Worm (Caenorhabditis elegans) whole organism, young adult: ENCODE results near the gene msp-40.

Source experiments
- B0261.1 ChIP-seq: sonication (generic microtip); optimal IDR thresholded peaks from 2 replicates; lab custom pipeline; 2016; ENCODE audit warnings: mild to moderate bottlenecking, missing genetic modification characterization, moderate library complexity, missing compliant biosample characterization
- B0336.3 ChIP-seq: fragments of 200-800 bp; sonication (Bioruptor generic); IDR thresholded peaks from 2 replicates; pipeline ENCODE4 v1.3.6; 2022; ENCODE audit warnings: missing genetic modification characterization, missing compliant biosample characterization
- C06A6.2 ChIP-seq: fragments of 200-800 bp; sonication (Bioruptor generic); conservative IDR thresholded peaks from 2 replicates; pipeline ENCODE4 v1.3.6; 2022; ENCODE audit warnings: missing genetic modification characterization, missing compliant biosample characterization
- C17E4.6 ChIP-seq: fragments of 200-800 bp; sonication (Bioruptor generic); IDR thresholded peaks from 2 replicates; pipeline ENCODE4 v1.3.6; 2022; ENCODE audit warnings: missing genetic modification reagents, missing genetic modification characterization, missing compliant biosample characterization
- D2030.7 ChIP-seq: fragments of 200-800 bp; sonication (Bioruptor generic); IDR thresholded peaks from 2 replicates; pipeline ENCODE4 v1.3.6; 2022; ENCODE audit warnings: missing genetic modification reagents, missing genetic modification characterization, missing compliant biosample characterization
- F33H1.4 ChIP-seq: fragments of 200-800 bp; sonication (Bioruptor generic); IDR thresholded peaks from 2 replicates; pipeline ENCODE4 v1.3.6; 2022; ENCODE audit warnings: missing genetic modification reagents, missing genetic modification characterization, missing compliant biosample characterization
- F39B2.1 ChIP-seq: fragments of 200-800 bp; sonication (Bioruptor generic); IDR thresholded peaks from 2 replicates; pipeline ENCODE4 v1.3.6; 2022; ENCODE audit warnings: missing genetic modification reagents, missing genetic modification characterization, missing compliant biosample characterization
- F55B11.4 ChIP-seq: sonication (generic microtip); optimal IDR thresholded peaks from 2 replicates; lab custom pipeline; 2016; ENCODE audit warnings: missing compliant biosample characterization, missing genetic modification characterization, borderline replicate concordance; ENCODE audit not compliant: insufficient read depth
- Y53F4B.3 ChIP-seq: fragments of 200-800 bp; sonication (Bioruptor generic); IDR thresholded peaks from 2 replicates; pipeline ENCODE4 v1.3.6; 2022; ENCODE audit warnings: missing genetic modification reagents, missing genetic modification characterization, missing compliant biosample characterization
- Y53G8AR.9 ChIP-seq: fragments of 200-800 bp; sonication (Bioruptor generic); conservative IDR thresholded peaks from 2 replicates; pipeline ENCODE4 v1.3.6; 2022; ENCODE audit warnings: missing genetic modification reagents, missing genetic modification characterization, missing compliant biosample characterization
- Y79H2A.3 ChIP-seq: fragments of 200-800 bp; sonication (Bioruptor generic); conservative IDR thresholded peaks from 2 replicates; pipeline ENCODE4 v1.3.6; 2022; ENCODE audit warnings: missing genetic modification reagents, missing genetic modification characterization, missing compliant biosample characterization
- akir-1 ChIP-seq: fragments of 200-800 bp; sonication (Bioruptor generic); optimal IDR thresholded peaks from 2 replicates; lab custom pipeline; 2018; ENCODE audit warnings: mild to moderate bottlenecking, missing genetic modification characterization, moderate library complexity, missing compliant biosample characterization
- attf-5 ChIP-seq: fragments of 200-800 bp; sonication (Bioruptor generic); optimal IDR thresholded peaks from 2 replicates; lab custom pipeline; 2018; ENCODE audit warnings: mild to moderate bottlenecking, missing genetic modification characterization, missing compliant biosample characterization
- cebp-1 ChIP-seq, 2 experiments: fragments of 200-800 bp in 1 of 2; sonication (Bioruptor generic) in 1 of 2; sonication (generic microtip) in 1 of 2; IDR thresholded peaks in 1 of 2; optimal IDR thresholded peaks in 1 of 2; 2 replicates each; pipeline versions ENCODE4 v1.3.6 to Lab custom; 2017 to 2022; ENCODE audit warnings: missing compliant biosample characterization in 2 of 2, missing genetic modification characterization in 2 of 2, mild to moderate bottlenecking in 1 of 2, missing genetic modification reagents in 1 of 2, moderate library complexity in 1 of 2
- ceh-100 ChIP-seq: fragments of 200-800 bp; sonication (Bioruptor generic); IDR thresholded peaks from 2 replicates; pipeline ENCODE4 v1.3.6; 2022; ENCODE audit warnings: missing genetic modification reagents, missing genetic modification characterization, missing compliant biosample characterization
- ceh-40 ChIP-seq: fragments of 200-800 bp; sonication (Bioruptor generic); IDR thresholded peaks from 2 replicates; pipeline ENCODE4 v1.3.6; 2022; ENCODE audit warnings: missing genetic modification characterization, missing compliant biosample characterization
- chd-7 ChIP-seq: sonication (generic microtip); optimal IDR thresholded peaks from 2 replicates; lab custom pipeline; 2016; ENCODE audit warnings: mild to moderate bottlenecking, missing genetic modification characterization, moderate library complexity, missing compliant biosample characterization
- dpff-1 ChIP-seq: sonication (generic microtip); optimal IDR thresholded peaks from 2 replicates; lab custom pipeline; 2017; ENCODE audit warnings: mild to moderate bottlenecking, missing genetic modification characterization, missing compliant biosample characterization
- dpl-1 ChIP-seq: fragments of 150-350 bp; optimal IDR thresholded peaks from 2 replicates; lab custom pipeline; 2014; ENCODE audit warnings: missing biosample characterization, missing genetic modification reagents, missing genetic modification characterization
- efl-1 ChIP-seq: fragments of 150-350 bp; optimal IDR thresholded peaks from 2 replicates; lab custom pipeline; 2014; ENCODE audit warnings: missing biosample characterization, missing genetic modification reagents, missing genetic modification characterization
- ets-4 ChIP-seq: fragments of 200-800 bp; sonication (Bioruptor generic); optimal IDR thresholded peaks from 2 replicates; lab custom pipeline; 2018; ENCODE audit warnings: mild to moderate bottlenecking, missing genetic modification characterization, missing compliant biosample characterization
- hlh-26 ChIP-seq: fragments of 200-800 bp; sonication (Bioruptor generic); conservative IDR thresholded peaks from 2 replicates; pipeline ENCODE4 v1.3.6; 2022; ENCODE audit warnings: missing genetic modification reagents, missing genetic modification characterization, missing compliant biosample characterization
- hrde-1 ChIP-seq: sonication (generic microtip); optimal IDR thresholded peaks from 2 replicates; lab custom pipeline; 2016; ENCODE audit warnings: missing genetic modification characterization, mild to moderate bottlenecking, missing compliant biosample characterization, moderate library complexity, missing genotype, missing genetic modification reagents, borderline replicate concordance
- lin-26 ChIP-seq: fragments of 200-800 bp; sonication (Bioruptor generic); IDR thresholded peaks from 2 replicates; pipeline ENCODE4 v1.3.6; 2022; ENCODE audit warnings: missing genetic modification reagents, missing genetic modification characterization, missing compliant biosample characterization
- lin-35 ChIP-seq, 3 experiments: fragments of 150-350 bp in 2 of 3; sonication (generic microtip) in 1 of 3; optimal IDR thresholded peaks; 2 replicates each; lab custom pipeline; 2014 to 2018; ENCODE audit warnings: missing biosample characterization in 3 of 3, missing genetic modification characterization in 3 of 3, missing genetic modification reagents in 3 of 3
- lin-54 ChIP-seq: fragments of 200-800 bp; sonication (Bioruptor generic); optimal IDR thresholded peaks from 2 replicates; lab custom pipeline; 2018; ENCODE audit warnings: mild to moderate bottlenecking, missing genetic modification characterization, missing compliant biosample characterization
- madf-6 ChIP-seq: fragments of 200-800 bp; sonication (Bioruptor generic); IDR thresholded peaks from 2 replicates; pipeline ENCODE4 v1.3.6; 2022; ENCODE audit warnings: missing genetic modification reagents, missing genetic modification characterization, missing compliant biosample characterization
- mcd-1 ChIP-seq: fragments of 200-800 bp; sonication (Bioruptor generic); IDR thresholded peaks from 2 replicates; pipeline ENCODE4 v1.3.6; 2022; ENCODE audit warnings: missing genetic modification reagents, missing genetic modification characterization, missing compliant biosample characterization
- mel-28 ChIP-seq: sonication (generic microtip); optimal IDR thresholded peaks from 2 replicates; lab custom pipeline; 2016; ENCODE audit warnings: borderline replicate concordance, mild to moderate bottlenecking, missing genetic modification characterization, missing compliant biosample characterization
- mxl-1 ChIP-seq: sonication (generic microtip); optimal IDR thresholded peaks from 2 replicates; lab custom pipeline; 2016; ENCODE audit warnings: missing genetic modification characterization, missing compliant biosample characterization
- nfya-2 ChIP-seq: fragments of 200-800 bp; sonication (Bioruptor generic); IDR thresholded peaks from 2 replicates; pipeline ENCODE4 v1.3.6; 2022; ENCODE audit warnings: missing genetic modification reagents, missing genetic modification characterization, missing compliant biosample characterization
- pbrm-1 ChIP-seq: fragments of 200-800 bp; sonication (Bioruptor generic); IDR thresholded peaks from 2 replicates; pipeline ENCODE4 v1.3.6; 2022; ENCODE audit warnings: missing genetic modification reagents, missing genetic modification characterization, missing compliant biosample characterization
- pha-4 ChIP-seq: fragments of 150-350 bp; sonication (generic microtip); optimal IDR thresholded peaks from 2 replicates; lab custom pipeline; 2014; ENCODE audit warnings: missing biosample characterization, missing genetic modification reagents, missing genetic modification characterization
- somi-1 ChIP-seq: fragments of 200-800 bp; sonication (Bioruptor generic); optimal IDR thresholded peaks from 2 replicates; lab custom pipeline; 2018; ENCODE audit warnings: mild to moderate bottlenecking, missing genetic modification characterization, missing compliant biosample characterization
- sptf-2 ChIP-seq: fragments of 200-800 bp; sonication (Bioruptor generic); optimal IDR thresholded peaks from 2 replicates; lab custom pipeline; 2018; ENCODE audit warnings: mild to moderate bottlenecking, missing genetic modification characterization, missing compliant biosample characterization
- tbp1 ChIP-seq: fragments of 200-800 bp; sonication (Bioruptor generic); optimal IDR thresholded peaks from 2 replicates; lab custom pipeline; 2018; ENCODE audit warnings: mild to moderate bottlenecking, missing genetic modification characterization, missing compliant biosample characterization
- tbx-9 ChIP-seq: sonication (generic microtip); optimal IDR thresholded peaks from 2 replicates; lab custom pipeline; 2016; ENCODE audit warnings: borderline replicate concordance, missing genetic modification characterization, inconsistent platforms, missing compliant biosample characterization
- ztf-26 ChIP-seq: sonication (generic microtip); optimal IDR thresholded peaks from 2 replicates; lab custom pipeline; 2017; ENCODE audit warnings: missing genetic modification characterization, missing compliant biosample characterization
- ztf-3 ChIP-seq: fragments of 200-800 bp; sonication (Bioruptor generic); optimal IDR thresholded peaks from 2 replicates; lab custom pipeline; 2018; ENCODE audit warnings: mild to moderate bottlenecking, missing genetic modification characterization, missing compliant biosample characterization

The msp-40 gene

ce11 chrII:4821739-4822138 is 3.5 kb upstream of the msp-40 start, which contains the start of gene lact-5:
lact-5 (minus strand) TSS chrII:4821739.
- TF ChIP-seq madf-6 (GFP tag; lab: Robert Waterston, UW) (no peak), B0336.3 (GFP tag; lab: Robert Waterston, UW) (no peak), F55B11.4 (tag; lab: Kevin White, UChicago) (no peak), ztf-3 (GFP tag; lab: Kevin White, UChicago) (no peak), ets-4 (no peak), F39B2.1 (GFP tag; lab: Robert Waterston, UW) (no peak), cebp-1 (GFP tag; IDR thresholded peaks at IDR 0.05; lab: Robert Waterston, UW) (no peak), cebp-1 (tag; optimal IDR thresholded peaks at IDR 0.05; lab: Kevin White, UChicago) (no peak), akir-1 (GFP tag; lab: Kevin White, UChicago) (no peak), C17E4.6 (GFP tag; lab: Robert Waterston, UW) (no peak), sptf-2 (GFP tag; lab: Kevin White, UChicago) (no peak), Y53F4B.3 (GFP tag; lab: Robert Waterston, UW) (no peak), D2030.7 (GFP tag; lab: Robert Waterston, UW) (no peak)
- TF ChIP-seq, all 124 proteins: peak for 0

ce11 chrII:4822610-4823009 is 2.6 kb upstream of the msp-40 start:
- TF ChIP-seq tbx-9: no peak
- TF ChIP-seq nfya-2: no peak
- TF ChIP-seq hlh-26 (GFP tag; lab: Robert Waterston, UW): no peak
- TF ChIP-seq Y79H2A.3 (GFP tag; lab: Robert Waterston, UW): no peak
- no peak for TF ChIP-seq F55B11.4 (tag; lab: Kevin White, UChicago)
- no peak for TF ChIP-seq ceh-100 (GFP tag; lab: Robert Waterston, UW)

ce11 chrII:4827734-4828609 is 2.8 kb downstream of the msp-40 start, which contains the start of the genes fbxb-88 and tbck-1:
fbxb-88 (minus strand) TSS chrII:4827884.
tbck-1 (plus strand) TSS chrII:4828559.
- TF ChIP-seq ztf-26 (tag; lab: Kevin White, UChicago) (no peak), lin-54 (GFP tag; lab: Kevin White, UChicago) (peak; percentile 96), pha-4 (tag; lab: Kevin White, UChicago) (no peak), dpl-1 (GFP tag; lab: Kevin White, UChicago) (peak; percentile 83), lin-35 (GFP tag; optimal IDR thresholded peaks at IDR 0.05; lab: Kevin White, UChicago) (peak; percentile 4 to 88 (median 33)), efl-1 (peak; percentile 76), attf-5 (GFP tag; lab: Kevin White, UChicago) (peak; percentile 44)
- TF ChIP-seq, all 124 proteins: peak for 5

- TF ChIP-seq B0261.1 (no peak), F33H1.4 (no peak), pbrm-1 (GFP tag; lab: Robert Waterston, UW) (no peak), chd-7 (tag; lab: Kevin White, UChicago) (no peak), madf-6 (GFP tag; lab: Robert Waterston, UW) (no peak), lin-26 (GFP tag; lab: Robert Waterston, UW) (no peak), C06A6.2 (no peak), F39B2.1 (GFP tag; lab: Robert Waterston, UW) (no peak), mxl-1 (tag; lab: Kevin White, UChicago) (no peak), lin-35 (GFP tag; optimal IDR thresholded peaks at IDR 0.05; lab: Kevin White, UChicago) (no peak), mcd-1 (GFP tag; lab: Robert Waterston, UW) (no peak), dpff-1 (no peak), hrde-1 (tag; lab: Kevin White, UChicago) (no peak), mel-28 (tag; lab: Kevin White, UChicago) (no peak), Y53G8AR.9 (GFP tag; lab: Robert Waterston, UW) (no peak), tbp1 (no peak), somi-1 (no peak), ceh-40 (GFP tag; lab: Robert Waterston, UW) (no peak)
Measured at ce11 chrII:4834761-4835160, 9.5 kb downstream of the msp-40 start, which contains the start of the genes C33F10.11 and C33F10.1. C33F10.11 (minus strand) TSS chrII:4834861. C33F10.1 (plus strand) TSS chrII:4835023.
